Fruit fly (Drosophila melanogaster) whole organism, prepupa: ENCODE measurements around the gene CG17777.

Experiments used
- Blimp-1 ChIP-seq: fragments of 200-800 bp; sonication (Bioruptor generic); optimal IDR thresholded peaks from 3 replicates; lab custom pipeline; 2017; ENCODE audit warnings: missing biosample characterization, missing genetic modification characterization, mild to moderate bottlenecking, moderate library complexity, missing genetic modification reagents
- CG10631 ChIP-seq: fragments of 200-800 bp; sonication (Bioruptor generic); optimal IDR thresholded peaks from 2 replicates; lab custom pipeline; 2016; ENCODE audit warnings: missing biosample characterization, missing genetic modification characterization
- CG11294 ChIP-seq: fragments of 200-800 bp; sonication (Bioruptor generic); IDR thresholded peaks from 2 replicates; pipeline ENCODE4 v1.3.6; 2022; ENCODE audit warnings: missing biosample characterization, missing genetic modification characterization
- CG11762 ChIP-seq: fragments of 200-800 bp; sonication (Bioruptor generic); optimal IDR thresholded peaks from 3 replicates; lab custom pipeline; 2016; ENCODE audit warnings: missing biosample characterization, missing genetic modification characterization; ENCODE audit not compliant: insufficient read depth
- CG11902 ChIP-seq: fragments of 200-800 bp; sonication (Bioruptor generic); optimal IDR thresholded peaks from 3 replicates; lab custom pipeline; 2016; ENCODE audit warnings: missing biosample characterization, missing genetic modification characterization
- CG15336 ChIP-seq: fragments of 200-800 bp; sonication (Bioruptor generic); IDR thresholded peaks from 2 replicates; pipeline ENCODE4 v1.3.6; 2022; ENCODE audit warnings: missing biosample characterization, missing genetic modification characterization
- CG1621 ChIP-seq: fragments of 200-800 bp; sonication (Bioruptor generic); optimal IDR thresholded peaks from 3 replicates; lab custom pipeline; 2018; ENCODE audit warnings: missing biosample characterization, mild to moderate bottlenecking, missing genetic modification characterization
- CG31627 ChIP-seq: fragments of 200-800 bp; sonication (Bioruptor generic); optimal IDR thresholded peaks from 3 replicates; lab custom pipeline; 2016; ENCODE audit warnings: missing biosample characterization, missing genetic modification characterization
- CG3919 ChIP-seq: fragments of 200-800 bp; sonication (Bioruptor generic); optimal IDR thresholded peaks from 3 replicates; lab custom pipeline; 2016; ENCODE audit warnings: missing biosample characterization, missing genetic modification characterization
- CG6163 ChIP-seq: fragments of 200-800 bp; sonication (Bioruptor generic); IDR thresholded peaks from 3 replicates; pipeline ENCODE4 v1.3.6; 2022; ENCODE audit warnings: missing biosample characterization, missing genetic modification characterization
- CG6854 ChIP-seq: fragments of 200-800 bp; sonication (Bioruptor generic); optimal IDR thresholded peaks from 2 replicates; lab custom pipeline; 2017; ENCODE audit warnings: missing biosample characterization, mild to moderate bottlenecking, missing genetic modification characterization
- CG8119 ChIP-seq: fragments of 200-800 bp; sonication (Bioruptor generic); IDR thresholded peaks from 3 replicates; pipeline ENCODE4 v1.3.6; 2022; ENCODE audit warnings: missing biosample characterization, missing genetic modification characterization
- CG8632 ChIP-seq: fragments of 200-800 bp; sonication (Bioruptor generic); optimal IDR thresholded peaks from 3 replicates; lab custom pipeline; 2016; ENCODE audit warnings: missing biosample characterization, missing genetic modification characterization
- Eip75B ChIP-seq: fragments of 200-800 bp; sonication (Bioruptor generic); optimal IDR thresholded peaks from 3 replicates; lab custom pipeline; 2016; ENCODE audit warnings: missing biosample characterization, missing genetic modification characterization
- Eip78C ChIP-seq: fragments of 200-800 bp; sonication (Bioruptor generic); peaks from one replicate; lab custom pipeline; 2016; ENCODE audit warnings: missing biosample characterization, missing genetic modification characterization
- Ets21C ChIP-seq: fragments of 200-800 bp; sonication (Bioruptor generic); optimal IDR thresholded peaks from 3 replicates; lab custom pipeline; 2016; ENCODE audit warnings: missing biosample characterization, missing genetic modification characterization
- Ets96B ChIP-seq: fragments of 200-800 bp; optimal IDR thresholded peaks from 2 replicates; lab custom pipeline; 2019; ENCODE audit warnings: missing biosample characterization, mild to moderate bottlenecking, missing genetic modification characterization, moderate library complexity
- Gug ChIP-seq: fragments of 200-800 bp; sonication (Bioruptor generic); IDR thresholded peaks from 2 replicates; pipeline ENCODE4 v1.3.6; 2022; ENCODE audit warnings: missing biosample characterization, missing genetic modification characterization
- Hr39 ChIP-seq: fragments of 200-800 bp; sonication (Bioruptor generic); optimal IDR thresholded peaks from 2 replicates; lab custom pipeline; 2016; ENCODE audit warnings: missing biosample characterization, missing genetic modification characterization
- Hr4 ChIP-seq: fragments of 200-800 bp; sonication (Bioruptor generic); optimal IDR thresholded peaks from 3 replicates; lab custom pipeline; 2016; ENCODE audit warnings: missing biosample characterization, missing genetic modification characterization
- Met ChIP-seq: fragments of 200-800 bp; sonication (Bioruptor generic); optimal IDR thresholded peaks from 3 replicates; lab custom pipeline; 2016; ENCODE audit warnings: missing biosample characterization, missing genetic modification characterization
- OdsH ChIP-seq: fragments of 200-800 bp; sonication (Bioruptor generic); optimal IDR thresholded peaks from 3 replicates; lab custom pipeline; 2016; ENCODE audit warnings: missing biosample characterization, missing genetic modification characterization
- Smox ChIP-seq: fragments of 200-800 bp; sonication (Bioruptor generic); optimal IDR thresholded peaks from 3 replicates; lab custom pipeline; 2016; ENCODE audit warnings: missing biosample characterization, missing genetic modification characterization
- Sox102F ChIP-seq: fragments of 200-800 bp; sonication (Bioruptor generic); optimal IDR thresholded peaks from 2 replicates; lab custom pipeline; 2016; ENCODE audit warnings: missing biosample characterization, mild to moderate bottlenecking, missing genetic modification characterization
- Sox14 ChIP-seq: fragments of 200-800 bp; sonication (Bioruptor generic); optimal IDR thresholded peaks from 3 replicates; lab custom pipeline; 2016; ENCODE audit warnings: missing biosample characterization, missing genetic modification characterization
- achi ChIP-seq: fragments of 200-800 bp; sonication (Bioruptor generic); optimal IDR thresholded peaks from 3 replicates; lab custom pipeline; 2016; ENCODE audit warnings: missing biosample characterization, missing genetic modification characterization
- acj6 ChIP-seq: fragments of 200-800 bp; sonication (Bioruptor generic); optimal IDR thresholded peaks from 3 replicates; lab custom pipeline; 2016; ENCODE audit warnings: missing biosample characterization, missing genetic modification characterization
- cyc ChIP-seq: fragments of 200-800 bp; sonication (Bioruptor generic); optimal IDR thresholded peaks from 3 replicates; lab custom pipeline; 2016; ENCODE audit warnings: missing biosample characterization, missing genetic modification characterization
- eg ChIP-seq: fragments of 200-800 bp; sonication (Bioruptor generic); IDR thresholded peaks from 3 replicates; pipeline ENCODE4 v1.3.6; 2022; ENCODE audit warnings: missing biosample characterization, missing genetic modification characterization
- esn ChIP-seq: fragments of 200-800 bp; sonication (Bioruptor generic); optimal IDR thresholded peaks from 2 replicates; lab custom pipeline; 2016; ENCODE audit warnings: missing biosample characterization, mild to moderate bottlenecking, missing genetic modification characterization, moderate library complexity
- fd85E ChIP-seq: fragments of 200-800 bp; sonication (Bioruptor generic); optimal IDR thresholded peaks from 3 replicates; lab custom pipeline; 2016; ENCODE audit warnings: missing biosample characterization, missing genetic modification characterization
- fkh ChIP-seq: fragments of 200-800 bp; sonication (Bioruptor generic); optimal IDR thresholded peaks from 3 replicates; lab custom pipeline; 2017; ENCODE audit warnings: missing biosample characterization, mild to moderate bottlenecking, missing genetic modification characterization, moderate library complexity
- lz ChIP-seq: fragments of 200-800 bp; sonication (Bioruptor generic); optimal IDR thresholded peaks from 3 replicates; lab custom pipeline; 2016; ENCODE audit warnings: missing biosample characterization, missing genetic modification characterization
- net ChIP-seq: fragments of 200-800 bp; sonication (Bioruptor generic); optimal IDR thresholded peaks from 3 replicates; lab custom pipeline; 2016; ENCODE audit warnings: missing biosample characterization, missing genetic modification characterization
- pdm3 ChIP-seq: fragments of 200-800 bp; sonication (Bioruptor generic); optimal IDR thresholded peaks from 3 replicates; lab custom pipeline; 2016; ENCODE audit warnings: missing biosample characterization, missing genetic modification characterization
- salr ChIP-seq, 2 experiments: fragments of 200-800 bp; sonication (Bioruptor generic); optimal IDR thresholded peaks; 3 replicates each; lab custom pipeline; 2016 to 2018; ENCODE audit warnings: missing biosample characterization in 2 of 2, missing genetic modification characterization in 2 of 2, mild to moderate bottlenecking in 1 of 2
- svp ChIP-seq: fragments of 200-800 bp; sonication (Bioruptor generic); peaks from one replicate; lab custom pipeline; 2016; ENCODE audit warnings: missing biosample characterization, missing genetic modification characterization
- topi ChIP-seq: fragments of 200-800 bp; sonication (Bioruptor generic); optimal IDR thresholded peaks from 3 replicates; lab custom pipeline; 2016; ENCODE audit warnings: missing biosample characterization, missing genetic modification characterization
- vri ChIP-seq: fragments of 200-800 bp; sonication (Bioruptor generic); optimal IDR thresholded peaks from 3 replicates; lab custom pipeline; 2016; ENCODE audit warnings: missing biosample characterization, mild to moderate bottlenecking, missing genetic modification characterization

CG17777 gene

dm6 chrX:2147475-2147874 is 39.2 kb upstream of the CG17777 start:
- TF ChIP-seq svp (GFP tag; lab: Kevin White, UChicago) (peak; percentile 96), Eip75B (no peak)

dm6 chrX:2148671-2149070 is 38.0 kb upstream of the CG17777 start:
- no peak for TF ChIP-seq CG11762 (GFP tag; lab: Kevin White, UChicago)
- TF ChIP-seq CG1621 = no peak
- TF ChIP-seq CG15336 (GFP tag; lab: Robert Waterston, UW) = no peak
- no peak for TF ChIP-seq lz
- TF ChIP-seq svp (GFP tag; lab: Kevin White, UChicago) = peak; percentile 25
- no peak for TF ChIP-seq achi (GFP tag; lab: Kevin White, UChicago)
- no peak for TF ChIP-seq Sox102F (GFP tag; lab: Kevin White, UChicago)

dm6 chrX:2149478-2149877 is 37.2 kb upstream of the CG17777 start, which contains the start of gene bcn92:
bcn92 (minus strand) TSS chrX:2149647.
- TF ChIP-seq Blimp-1 (GFP tag; lab: Kevin White, UChicago) = no peak
- peak; percentile 20 for TF ChIP-seq OdsH (GFP tag; lab: Kevin White, UChicago)
- peak; percentile 1 for TF ChIP-seq Eip75B
- TF ChIP-seq CG11762 (GFP tag; lab: Kevin White, UChicago) = no peak
- no peak for TF ChIP-seq salr (GFP tag; optimal IDR thresholded peaks at IDR 0.05; lab: Kevin White, UChicago)
- TF ChIP-seq Hr39 (GFP tag; lab: Kevin White, UChicago) = peak; percentile 44
- TF ChIP-seq achi (GFP tag; lab: Kevin White, UChicago) = peak; percentile 31
- TF ChIP-seq CG6163 = peak; percentile 15; the same call in 1 of the 3 replicates
- TF ChIP-seq CG10631 (GFP tag; lab: Kevin White, UChicago) = no peak
- TF ChIP-seq cyc (GFP tag; lab: Kevin White, UChicago) = peak; percentile 42
- no peak for TF ChIP-seq CG8632 (GFP tag; lab: Kevin White, UChicago)
- TF ChIP-seq Sox14 (GFP tag; lab: Kevin White, UChicago) = peak; percentile 41
- TF ChIP-seq Eip78C = peak; percentile 70
- no peak for TF ChIP-seq Ets96B (tag; lab: Kevin White, UChicago)
- peak; percentile 7 for TF ChIP-seq acj6 (GFP tag; lab: Kevin White, UChicago)
- TF ChIP-seq CG8119 (GFP tag; lab: Robert Waterston, UW) = no peak
- TF ChIP-seq net = no peak
- TF ChIP-seq Met (GFP tag; lab: Kevin White, UChicago) = peak; percentile 36
- peak; percentile 62 for TF ChIP-seq vri
- TF ChIP-seq topi (GFP tag; lab: Kevin White, UChicago) = peak; percentile 38
- peak; percentile 17 for TF ChIP-seq CG3919 (GFP tag; lab: Kevin White, UChicago)
- TF ChIP-seq svp (GFP tag; lab: Kevin White, UChicago) = peak; percentile 61
- no peak for TF ChIP-seq eg (GFP tag; lab: Robert Waterston, UW)
- TF ChIP-seq Gug (GFP tag; lab: Robert Waterston, UW) = no peak
- TF ChIP-seq CG11294 (GFP tag; lab: Robert Waterston, UW) = no peak
- peak; percentile 13 for TF ChIP-seq Ets21C (GFP tag; lab: Kevin White, UChicago)
- TF ChIP-seq esn (GFP tag; lab: Kevin White, UChicago) = peak; percentile 59
- no peak for TF ChIP-seq Sox102F (GFP tag; lab: Kevin White, UChicago)
- TF ChIP-seq lz = peak; percentile 44
- TF ChIP-seq fkh (GFP tag; lab: Kevin White, UChicago) = no peak
- TF ChIP-seq CG1621 = peak; percentile 4
- no peak for TF ChIP-seq CG6854 (GFP tag; lab: Kevin White, UChicago)
- no peak for TF ChIP-seq CG15336 (GFP tag; lab: Robert Waterston, UW)
- TF ChIP-seq CG31627 (GFP tag; lab: Kevin White, UChicago) = peak; percentile 47
- peak; percentile 7 for TF ChIP-seq Hr4 (GFP tag; lab: Kevin White, UChicago)
- TF ChIP-seq fd85E (GFP tag; lab: Kevin White, UChicago) = no peak
- no peak for TF ChIP-seq pdm3 (GFP tag; lab: Kevin White, UChicago)
- no peak for TF ChIP-seq CG11902 (GFP tag; lab: Kevin White, UChicago)
- TF ChIP-seq Smox (GFP tag; lab: Kevin White, UChicago) = peak; percentile 50
